Fruit fly (Drosophila melanogaster) whole organism, embryonic: ENCODE measurements around the gene nmdyn-D7.

Source experiments
- Atf6 ChIP-seq: fragments of 200-800 bp; sonication (Bioruptor generic); IDR thresholded peaks from 2 replicates; pipeline ENCODE4 v1.3.6; 2022; ENCODE audit warnings: missing biosample characterization, missing genetic modification characterization
- Bdp1 ChIP-seq: fragments of 200-800 bp; sonication (Bioruptor generic); optimal IDR thresholded peaks from 3 replicates; lab custom pipeline; 2016; ENCODE audit warnings: missing biosample characterization, missing genetic modification characterization
- CG10366 ChIP-seq: fragments of 200-800 bp; sonication (Bioruptor generic); IDR thresholded peaks from 2 replicates; pipeline ENCODE4 v1.3.6; 2022; ENCODE audit warnings: missing biosample characterization, missing genetic modification characterization
- CG12219 ChIP-seq: fragments of 200-800 bp; sonication (Bioruptor generic); optimal IDR thresholded peaks from 3 replicates; lab custom pipeline; 2018; ENCODE audit warnings: missing biosample characterization, mild to moderate bottlenecking, missing genetic modification characterization
- CG12236 ChIP-seq: fragments of 200-800 bp; sonication (Bioruptor generic); optimal IDR thresholded peaks from 2 replicates; lab custom pipeline; 2016; ENCODE audit warnings: missing biosample characterization, missing genetic modification characterization
- CG14014 ChIP-seq: fragments of 200-800 bp; sonication (Bioruptor generic); IDR thresholded peaks from 2 replicates; pipeline ENCODE4 v1.3.6; 2022; ENCODE audit warnings: missing biosample characterization, missing genetic modification characterization
- CG14667 ChIP-seq: fragments of 200-800 bp; sonication (Bioruptor generic); IDR thresholded peaks from 2 replicates; pipeline ENCODE4 v1.3.6; 2022; ENCODE audit warnings: missing biosample characterization, missing genetic modification characterization
- CG16813 ChIP-seq: fragments of 200-800 bp; sonication (Bioruptor generic); IDR thresholded peaks from 3 replicates; pipeline ENCODE4 v1.3.6; 2022; ENCODE audit warnings: missing biosample characterization, missing genetic modification characterization; ENCODE audit not compliant: partially characterized antibody
- CG17359 ChIP-seq: fragments of 200-800 bp; sonication (Bioruptor generic); optimal IDR thresholded peaks from 3 replicates; lab custom pipeline; 2018; ENCODE audit warnings: missing biosample characterization, mild to moderate bottlenecking, missing genetic modification characterization, moderate library complexity
- CG18011 ChIP-seq: fragments of 200-800 bp; sonication (Bioruptor generic); optimal IDR thresholded peaks from 2 replicates; lab custom pipeline; 2017; ENCODE audit warnings: missing biosample characterization, missing genetic modification characterization, mild to moderate bottlenecking, moderate library complexity, missing genotype
- CG2712 ChIP-seq: fragments of 200-800 bp; optimal IDR thresholded peaks from 3 replicates; lab custom pipeline; 2019; ENCODE audit warnings: missing biosample characterization, mild to moderate bottlenecking, missing genetic modification characterization, moderate library complexity
- CG33557 ChIP-seq: fragments of 200-800 bp; sonication (Bioruptor generic); optimal IDR thresholded peaks from 2 replicates; lab custom pipeline; 2019; ENCODE audit warnings: missing biosample characterization, mild to moderate bottlenecking, missing genetic modification characterization, moderate library complexity
- CG3995 ChIP-seq: fragments of 200-800 bp; sonication (Bioruptor generic); optimal IDR thresholded peaks from 3 replicates; lab custom pipeline; 2016; ENCODE audit warnings: missing biosample characterization, missing genetic modification characterization
- CG4424 ChIP-seq: fragments of 200-800 bp; sonication (Bioruptor generic); optimal IDR thresholded peaks from 3 replicates; lab custom pipeline; 2016; ENCODE audit warnings: missing biosample characterization, missing genetic modification characterization
- CG4854 ChIP-seq: fragments of 200-800 bp; sonication (Bioruptor generic); optimal IDR thresholded peaks from 2 replicates; lab custom pipeline; 2016; ENCODE audit warnings: missing biosample characterization, missing genetic modification characterization, inconsistent platforms
- CG7357 ChIP-seq: fragments of 200-800 bp; sonication (Bioruptor generic); IDR thresholded peaks from 3 replicates; pipeline ENCODE4 v1.3.6; 2022; ENCODE audit warnings: missing biosample characterization, missing genetic modification characterization
- CG8281 ChIP-seq: fragments of 200-800 bp; sonication (Bioruptor generic); optimal IDR thresholded peaks from 2 replicates; lab custom pipeline; 2018; ENCODE audit warnings: missing biosample characterization, mild to moderate bottlenecking, missing genetic modification characterization, moderate library complexity
- CG9817 ChIP-seq: fragments of 200-800 bp; sonication (Bioruptor generic); optimal IDR thresholded peaks from 2 replicates; lab custom pipeline; 2018; ENCODE audit warnings: missing biosample characterization, mild to moderate bottlenecking, missing genetic modification characterization, moderate library complexity
- Camta ChIP-seq: fragments of 200-800 bp; sonication (Bioruptor generic); optimal IDR thresholded peaks from 2 replicates; lab custom pipeline; 2016; ENCODE audit warnings: missing biosample characterization, missing genetic modification characterization
- D ChIP-seq, 2 experiments: fragments of 200-800 bp in 1 of 2; fragments of >200 bp in 1 of 2; sonication (Bioruptor generic) in 1 of 2; optimal IDR thresholded peaks; 2 replicates in 1 of 2; 3 replicates in 1 of 2; lab custom pipeline; 2017; ENCODE audit warnings: mild to moderate bottlenecking in 1 of 2, missing biosample characterization in 1 of 2, missing genetic modification characterization in 1 of 2, missing genetic modification reagents in 1 of 2
- Fer1 ChIP-seq: fragments of 200-800 bp; sonication (Bioruptor generic); optimal IDR thresholded peaks from 2 replicates; lab custom pipeline; 2017; ENCODE audit warnings: missing biosample characterization, mild to moderate bottlenecking, missing genetic modification characterization
- GATAe ChIP-seq: fragments of 200-800 bp; sonication (Bioruptor generic); conservative IDR thresholded peaks from 2 replicates; pipeline ENCODE4 v1.3.6; 2022; ENCODE audit warnings: missing biosample characterization, missing genetic modification characterization
- HLH4C ChIP-seq: fragments of 200-800 bp; sonication (Bioruptor generic); IDR thresholded peaks from 3 replicates; pipeline ENCODE4 v1.3.6; 2022; ENCODE audit warnings: missing biosample characterization, missing genetic modification characterization; ENCODE audit not compliant: partially characterized antibody
- HmgD ChIP-seq: fragments of 200-800 bp; sonication (Bioruptor generic); optimal IDR thresholded peaks from 3 replicates; lab custom pipeline; 2016; ENCODE audit warnings: missing biosample characterization, missing genetic modification characterization
- Hr39 ChIP-seq: fragments of >200 bp; optimal IDR thresholded peaks from 2 replicates; lab custom pipeline; 2017
- Mrtf ChIP-seq: fragments of 200-800 bp; sonication (Bioruptor generic); IDR thresholded peaks from 3 replicates; pipeline ENCODE4 v1.3.6; 2022; ENCODE audit warnings: missing biosample characterization, missing genetic modification characterization
- NK7.1 ChIP-seq: fragments of 200-800 bp; sonication (Bioruptor generic); optimal IDR thresholded peaks from 3 replicates; lab custom pipeline; 2016; ENCODE audit warnings: missing biosample characterization, missing genetic modification characterization
- Nf-YC ChIP-seq: fragments of 200-800 bp; optimal IDR thresholded peaks from 3 replicates; lab custom pipeline; 2019; ENCODE audit warnings: missing biosample characterization, mild to moderate bottlenecking, missing genetic modification characterization, moderate library complexity
- Pdp1 ChIP-seq, 2 experiments: fragments of 200-800 bp; sonication (Bioruptor generic); optimal IDR thresholded peaks; 3 replicates each; lab custom pipeline; 2016; ENCODE audit warnings: missing biosample characterization in 2 of 2, missing genetic modification characterization in 2 of 2, mild to moderate bottlenecking in 1 of 2, moderate library complexity in 1 of 2
- Spps ChIP-seq: fragments of 200-800 bp; sonication (Bioruptor generic); optimal IDR thresholded peaks from 2 replicates; lab custom pipeline; 2018; ENCODE audit warnings: missing biosample characterization, mild to moderate bottlenecking, missing genetic modification characterization
- Sry-δ ChIP-seq: fragments of 200-800 bp; sonication (Bioruptor generic); optimal IDR thresholded peaks from 2 replicates; lab custom pipeline; 2016; ENCODE audit warnings: missing biosample characterization, missing genetic modification characterization
- Xbp1 ChIP-seq: fragments of 200-800 bp; sonication (Bioruptor generic); optimal IDR thresholded peaks from 3 replicates; lab custom pipeline; 2016; ENCODE audit warnings: missing biosample characterization, mild to moderate bottlenecking, missing genetic modification characterization
- YL-1 ChIP-seq: fragments of 200-800 bp; sonication (Bioruptor generic); optimal IDR thresholded peaks from 3 replicates; lab custom pipeline; 2017; ENCODE audit warnings: missing biosample characterization, mild to moderate bottlenecking, missing genetic modification characterization
- caup ChIP-seq: fragments of 200-800 bp; sonication (Bioruptor generic); optimal IDR thresholded peaks from 3 replicates; lab custom pipeline; 2017; ENCODE audit warnings: missing biosample characterization, mild to moderate bottlenecking, missing genetic modification characterization, moderate library complexity; ENCODE audit not compliant: severe bottlenecking
- crol ChIP-seq: fragments of 200-800 bp; sonication (Bioruptor generic); IDR thresholded peaks from 2 replicates; pipeline ENCODE4 v1.3.6; 2022; ENCODE audit warnings: missing biosample characterization, missing genetic modification characterization
- dimm ChIP-seq: fragments of 200-800 bp; sonication (Bioruptor generic); IDR thresholded peaks from 2 replicates; pipeline ENCODE4 v1.3.6; 2022; ENCODE audit warnings: missing biosample characterization, missing genetic modification characterization
- ems ChIP-seq: fragments of 200-800 bp; sonication (Bioruptor generic); optimal IDR thresholded peaks from 3 replicates; lab custom pipeline; 2016; ENCODE audit warnings: missing biosample characterization, missing genetic modification characterization
- exex ChIP-seq: fragments of 200-800 bp; sonication (Bioruptor generic); optimal IDR thresholded peaks from 4 replicates; lab custom pipeline; 2018; ENCODE audit warnings: missing biosample characterization, mild to moderate bottlenecking, missing genetic modification characterization, moderate library complexity
- eyg ChIP-seq: fragments of 200-800 bp; sonication (Bioruptor generic); optimal IDR thresholded peaks from 3 replicates; lab custom pipeline; 2016; ENCODE audit warnings: missing biosample characterization, missing genetic modification characterization
- fd3F ChIP-seq: fragments of 200-800 bp; sonication (Bioruptor generic); optimal IDR thresholded peaks from 2 replicates; lab custom pipeline; 2018; ENCODE audit warnings: missing biosample characterization, mild to moderate bottlenecking, missing genetic modification characterization, moderate library complexity
- ftz-f1 ChIP-seq: fragments of 200-800 bp; sonication (Bioruptor generic); optimal IDR thresholded peaks from 2 replicates; lab custom pipeline; 2016; ENCODE audit warnings: missing biosample characterization, missing genetic modification characterization
- h ChIP-seq: fragments of >200 bp; optimal IDR thresholded peaks from 2 replicates; lab custom pipeline; 2017
- hkb ChIP-seq, 2 experiments: fragments of 200-800 bp in 1 of 2; fragments of >200 bp in 1 of 2; sonication (Bioruptor generic) in 1 of 2; IDR thresholded peaks in 1 of 2; optimal IDR thresholded peaks in 1 of 2; 2 replicates each; pipeline versions ENCODE4 v1.3.6 to Lab custom; 2017 to 2022; ENCODE audit warnings: missing biosample characterization in 1 of 2, missing genetic modification characterization in 1 of 2
- org-1 ChIP-seq: fragments of 200-800 bp; sonication (Bioruptor generic); optimal IDR thresholded peaks from 2 replicates; lab custom pipeline; 2017; ENCODE audit warnings: missing biosample characterization, missing genetic modification characterization
- p53 ChIP-seq: fragments of 200-800 bp; sonication (Bioruptor generic); optimal IDR thresholded peaks from 2 replicates; lab custom pipeline; 2016; ENCODE audit warnings: missing biosample characterization, missing genetic modification characterization
- pros ChIP-seq: fragments of 200-800 bp; sonication (Bioruptor generic); optimal IDR thresholded peaks from 3 replicates; lab custom pipeline; 2019; ENCODE audit warnings: missing biosample characterization, mild to moderate bottlenecking, missing genetic modification characterization, moderate library complexity
- sens-2 ChIP-seq: fragments of 200-800 bp; sonication (Bioruptor generic); IDR thresholded peaks from 2 replicates; pipeline ENCODE4 v1.3.6; 2022; ENCODE audit warnings: missing biosample characterization, missing genetic modification characterization
- shn ChIP-seq: fragments of 200-800 bp; sonication (Bioruptor generic); optimal IDR thresholded peaks from 3 replicates; lab custom pipeline; 2016; ENCODE audit warnings: missing biosample characterization, missing genetic modification characterization
- so ChIP-seq: fragments of 200-800 bp; sonication (Bioruptor generic); IDR thresholded peaks from 3 replicates; pipeline ENCODE4 v1.3.6; 2022; ENCODE audit warnings: missing biosample characterization, missing genetic modification characterization
- zen2 ChIP-seq: fragments of 200-800 bp; sonication (Bioruptor generic); IDR thresholded peaks from 3 replicates; pipeline ENCODE4 v1.3.6; 2022; ENCODE audit warnings: missing biosample characterization, missing genetic modification characterization; ENCODE audit not compliant: partially characterized antibody
- zfh1 ChIP-seq: fragments of 200-800 bp; sonication (Bioruptor generic); IDR thresholded peaks from 3 replicates; pipeline ENCODE4 v1.3.6; 2022; ENCODE audit warnings: missing biosample characterization, missing genetic modification characterization

Gene nmdyn-D7

dm6 chr3R:9701148-9701703, 21.5 kb downstream of the nmdyn-D7 start (continued):
- TF ChIP-seq CG9817 (tag; lab: Kevin White, UChicago) (no peak), Xbp1 (GFP tag; lab: Kevin White, UChicago) (no peak), CG12219 (GFP tag; lab: Kevin White, UChicago) (no peak), YL-1 (GFP tag; lab: Kevin White, UChicago) (no peak), Fer1 (GFP tag; lab: Kevin White, UChicago) (peak; percentile 40), Hr39 (lab: Kevin White, UChicago) (no peak), caup (peak; percentile 73), zen2 (GFP tag; lab: Robert Waterston, UW) (no peak), NK7.1 (no peak), Nf-YC (no peak), CG14667 (no peak), CG18011 (GFP tag; lab: Kevin White, UChicago) (no peak), CG12236 (GFP tag; lab: Kevin White, UChicago) (no peak), Sry-δ (GFP tag; lab: Kevin White, UChicago) (no peak), GATAe (GFP tag; lab: Robert Waterston, UW) (no peak), CG3995 (GFP tag; lab: Kevin White, UChicago) (no peak), CG10366 (GFP tag; lab: Robert Waterston, UW) (no peak), Camta (GFP tag; lab: Kevin White, UChicago) (no peak), so (GFP tag; lab: Robert Waterston, UW) (no peak), hkb (optimal IDR thresholded peaks at IDR 0.05; lab: Kevin White, UChicago) (no peak), hkb (GFP tag; IDR thresholded peaks at IDR 0.05; lab: Robert Waterston, UW) (no peak), p53 (no peak), pros (no peak), Mrtf (no peak), Bdp1 (peak; percentile 5), HmgD (GFP tag; lab: Kevin White, UChicago) (no peak), CG17359 (peak; percentile 51), exex (tag; lab: Kevin White, UChicago) (no peak), CG4424 (GFP tag; lab: Kevin White, UChicago) (no peak), Pdp1 (GFP tag; optimal IDR thresholded peaks at IDR 0.05; lab: Kevin White, UChicago) (peak; percentile 8 to 91), org-1 (GFP tag; lab: Kevin White, UChicago) (peak; percentile 33), Spps (no peak), CG16813 (GFP tag; lab: Robert Waterston, UW) (no peak), HLH4C (GFP tag; lab: Robert Waterston, UW) (no peak), shn (peak; percentile 2), sens-2 (no peak), CG7357 (GFP tag; lab: Robert Waterston, UW) (no peak), ems (GFP tag; lab: Kevin White, UChicago) (no peak), CG8281 (tag; lab: Kevin White, UChicago) (peak; percentile 1), fd3F (GFP tag; lab: Kevin White, UChicago) (peak; percentile 51), h (lab: Kevin White, UChicago) (no peak), zfh1 (GFP tag; lab: Robert Waterston, UW) (no peak), eyg (GFP tag; lab: Kevin White, UChicago) (peak; percentile 28), ftz-f1 (no peak), dimm (GFP tag; lab: Robert Waterston, UW) (no peak), D (optimal IDR thresholded peaks at IDR 0.05; lab: Kevin White, UChicago) (no peak), D (GFP tag; optimal IDR thresholded peaks at IDR 0.05; lab: Kevin White, UChicago) (no peak), Atf6 (no peak), crol (no peak), CG4854 (GFP tag; lab: Kevin White, UChicago) (no peak), CG33557 (no peak), CG2712 (tag; lab: Kevin White, UChicago) (no peak), CG14014 (GFP tag; lab: Robert Waterston, UW) (no peak)
